Fruit fly (Drosophila melanogaster): ENCODE data around the gene Ube4A.
A peak's percentile ranks its signal among the peaks of the same experiment; 100 is the strongest.

The Ube4A gene

dm6 chr2L:6701409-6702199 is 43.3 kb downstream of the Ube4A start (continued):
- peak; percentile 15 for TF ChIP-seq CG12391 (tag; optimal IDR thresholded peaks at IDR 0.05)
- peak; percentile 2 for TF ChIP-seq Oli (tag; optimal IDR thresholded peaks at IDR 0.05)
- no peak for TF ChIP-seq insv (GFP tag; optimal IDR thresholded peaks at IDR 0.05)
- peak; percentile 13 for TF ChIP-seq CG18262 (tag; optimal IDR thresholded peaks at IDR 0.05)
- no peak for TF ChIP-seq ci (GFP tag; IDR thresholded peaks at IDR 0.05)
- TF ChIP-seq sens (GFP tag) = peak; percentile 59
- TF ChIP-seq CG8388 (GFP tag; optimal IDR thresholded peaks at IDR 0.05) = peak; percentile 5
- no peak for TF ChIP-seq CG33557 (GFP tag; optimal IDR thresholded peaks at IDR 0.05)
- TF ChIP-seq zfh1 (GFP tag; IDR thresholded peaks at IDR 0.05) = 0 out of 3 replicates have a peak, but pooled peaks have one; percentile 14
- peak; percentile 50 for TF ChIP-seq CG1603 (tag; optimal IDR thresholded peaks at IDR 0.05)
- TF ChIP-seq CG2712 (tag; optimal IDR thresholded peaks at IDR 0.05) = peak; percentile 44
- TF ChIP-seq Med (GFP tag) = peak; percentile 26
- peak; percentile 30 for TF ChIP-seq CG10979 (tag; optimal IDR thresholded peaks at IDR 0.05)
- TF ChIP-seq CG17186 (GFP tag; optimal IDR thresholded peaks at IDR 0.05) = no peak
- no peak for TF ChIP-seq sob (GFP tag; IDR thresholded peaks at IDR 0.05)
- TF ChIP-seq zf30C (GFP tag; optimal IDR thresholded peaks at IDR 0.05) = peak; percentile 0
- TF ChIP-seq row (GFP tag; IDR thresholded peaks at IDR 0.05) = 0 out of 3 replicates have a peak, but pooled peaks have one; percentile 28
- TF ChIP-seq Myb (GFP tag; optimal IDR thresholded peaks at IDR 0.05) = no peak
- peak; percentile 2 for TF ChIP-seq fd96Cb (tag; optimal IDR thresholded peaks at IDR 0.05)
- TF ChIP-seq Sox102F (GFP tag; optimal IDR thresholded peaks at IDR 0.05) = peak; percentile 32
- TF ChIP-seq Hr51 (GFP tag; optimal IDR thresholded peaks at IDR 0.05) = peak in 1 of 2 experiments; percentile 4
- TF ChIP-seq Nf-YB (GFP tag; optimal IDR thresholded peaks at IDR 0.05) = no peak
- TF ChIP-seq CG8359 (GFP tag; optimal IDR thresholded peaks at IDR 0.05; ENCODE audit: borderline replicate concordance) = peak; percentile 27
- TF ChIP-seq croc (GFP tag; conservative IDR thresholded peaks at IDR 0.05) = no peak
- TF ChIP-seq pros (GFP tag; optimal IDR thresholded peaks at IDR 0.05) = peak; percentile 15
- 0 out of 2 replicates have a peak, but pooled peaks have one; percentile 14 for TF ChIP-seq Rx (GFP tag; IDR thresholded peaks at IDR 0.05)
- peak; percentile 54 for TF ChIP-seq sd (tag; optimal IDR thresholded peaks at IDR 0.05)
- TF ChIP-seq eve (GFP tag; optimal IDR thresholded peaks at IDR 0.05) = no peak
- peak; percentile 31 for TF ChIP-seq CG17359 (tag; optimal IDR thresholded peaks at IDR 0.05)
- TF ChIP-seq jigr1 (GFP tag; IDR thresholded peaks at IDR 0.05) = no peak
- TF ChIP-seq Pdp1 (GFP tag; optimal IDR thresholded peaks at IDR 0.05) = peak in 1 of 2 experiments; percentile 66

- no peak for TF ChIP-seq CG9797 (GFP tag; optimal IDR thresholded peaks at IDR 0.05)
- no peak for TF ChIP-seq HLH4C (GFP tag; IDR thresholded peaks at IDR 0.05; ENCODE audit: partially characterized antibody)
- peak; percentile 5; the same call in 1 of the 2 replicates for TF ChIP-seq CG14014 (GFP tag; IDR thresholded peaks at IDR 0.05)
- TF ChIP-seq Sox102F (GFP tag; optimal IDR thresholded peaks at IDR 0.05) = no peak
- no peak for TF ChIP-seq Oaz (GFP tag; IDR thresholded peaks at IDR 0.05)
- no peak for TF ChIP-seq CG9817 (tag; optimal IDR thresholded peaks at IDR 0.05)
- no peak for TF ChIP-seq CG31388 (GFP tag; optimal IDR thresholded peaks at IDR 0.05)
- TF ChIP-seq CG32772 (GFP tag; IDR thresholded peaks at IDR 0.05) = no peak
- TF ChIP-seq Blimp-1 (GFP tag; optimal IDR thresholded peaks at IDR 0.05) = no peak
- peak; percentile 28; the same call in 1 of the 2 replicates for TF ChIP-seq H2.0 (GFP tag; IDR thresholded peaks at IDR 0.05)
- 0 out of 2 replicates have a peak, but pooled peaks have one; percentile 15 for TF ChIP-seq sna (GFP tag; IDR thresholded peaks at IDR 0.05; ENCODE audit: partially characterized antibody)
- no peak for TF ChIP-seq aop (GFP tag; IDR thresholded peaks at IDR 0.05)
- no peak for TF ChIP-seq zen2 (GFP tag; IDR thresholded peaks at IDR 0.05; ENCODE audit: partially characterized antibody)
- no peak for TF ChIP-seq Nf-YB (GFP tag; optimal IDR thresholded peaks at IDR 0.05)
- no peak for TF ChIP-seq Doc3 (GFP tag; IDR thresholded peaks at IDR 0.05; ENCODE audit: partially characterized antibody)
- no peak for TF ChIP-seq CG11696 (GFP tag; IDR thresholded peaks at IDR 0.05)
- TF ChIP-seq tap (tag; optimal IDR thresholded peaks at IDR 0.05) = no peak
- no peak for TF ChIP-seq Rx (GFP tag; IDR thresholded peaks at IDR 0.05)
- no peak for TF ChIP-seq Vsx1 (GFP tag; optimal IDR thresholded peaks at IDR 0.05)
- TF ChIP-seq CoRest (tag; optimal IDR thresholded peaks at IDR 0.05) = no peak
Observed at dm6 chr2L:6705081-6705480, 46.8 kb downstream of the Ube4A start.
